Worm (Caenorhabditis elegans) whole organism, late embryonic: ENCODE data around the gene F59E12.15.
"Not testable (repeated sequence)": the region's sequence is repeated elsewhere in the genome, so short reads cannot be mapped to it uniquely, and the experiment has no call there.

Source experiments
- ama-1 ChIP-seq: fragments of 150-350 bp; optimal IDR thresholded peaks from 2 replicates; lab custom pipeline; 2014
- ceh-19 ChIP-seq: fragments of 200-800 bp; sonication (Bioruptor generic); optimal IDR thresholded peaks from 2 replicates; lab custom pipeline; 2018; ENCODE audit warnings: mild to moderate bottlenecking, missing genetic modification characterization, missing compliant biosample characterization
- ceh-6 ChIP-seq: fragments of 200-800 bp; sonication (Bioruptor generic); optimal IDR thresholded peaks from 2 replicates; lab custom pipeline; 2018; ENCODE audit warnings: mild to moderate bottlenecking, missing genetic modification characterization, missing compliant biosample characterization
- ets-4 ChIP-seq: sonication (generic microtip); optimal IDR thresholded peaks from 2 replicates; lab custom pipeline; 2016; ENCODE audit warnings: missing genetic modification characterization, missing compliant biosample characterization
- hlh-30 ChIP-seq: sonication (generic microtip); optimal IDR thresholded peaks from 2 replicates; lab custom pipeline; 2017; ENCODE audit warnings: antibody characterized with exemption, missing genetic modification characterization, missing compliant biosample characterization; ENCODE audit not compliant: insufficient read depth
- tbx-7 ChIP-seq: sonication (generic microtip); optimal IDR thresholded peaks from 2 replicates; lab custom pipeline; 2016; ENCODE audit warnings: missing genotype, missing genetic modification characterization, missing compliant biosample characterization
- ttx-3 ChIP-seq: sonication (generic microtip); optimal IDR thresholded peaks from 2 replicates; lab custom pipeline; 2016; ENCODE audit warnings: missing genetic modification reagents, missing genetic modification characterization, missing compliant biosample characterization

- TF ChIP-seq hlh-30 (tag; lab: Kevin White, UChicago); ets-4 (tag; lab: Kevin White, UChicago); tbx-7 (tag; lab: Kevin White, UChicago); ceh-6 (GFP tag; lab: Kevin White, UChicago); ttx-3 (tag; lab: Kevin White, UChicago); ceh-19 (GFP tag; lab: Kevin White, UChicago); ama-1 (lab: Kevin White, UChicago): not testable (repeated sequence)
These were observed 2.8 kb upstream of the F59E12.15 start, which contains the start of the genes F59E12.6 and npl-4.1 for ce11 chrII:5630851-5631401.
